Worm (Caenorhabditis elegans): ENCODE measurements around the gene mtp-18.

mtp-18 gene

ce11 chrX:6255561-6255960 is 49.4 kb upstream of the mtp-18 start (continued):
- TF ChIP-seq gmeb-2 (tag; optimal IDR thresholded peaks at IDR 0.05) (no peak), ceh-9 (tag; optimal IDR thresholded peaks at IDR 0.05) (no peak), mec-3 (tag; optimal IDR thresholded peaks at IDR 0.05; ENCODE audit: borderline replicate concordance) (no peak), nhr-11 (tag; optimal IDR thresholded peaks at IDR 0.05) (no peak), K02D7.2 (tag; optimal IDR thresholded peaks at IDR 0.05) (no peak), ahr-1 (tag; optimal IDR thresholded peaks at IDR 0.05) (no peak), ceh-45 (GFP tag; IDR thresholded peaks at IDR 0.05) (no peak), ceh-19 (GFP tag; optimal IDR thresholded peaks at IDR 0.05) (no peak), T23F11.4 (GFP tag; optimal IDR thresholded peaks at IDR 0.05) (no peak), ceh-24 (tag; optimal IDR thresholded peaks at IDR 0.05) (no peak), pha-2 (tag; optimal IDR thresholded peaks at IDR 0.05) (no peak), fkh-6 (tag; optimal IDR thresholded peaks at IDR 0.05) (no peak), ceh-34 (tag; optimal IDR thresholded peaks at IDR 0.05) (no peak), pros-1 (tag; optimal IDR thresholded peaks at IDR 0.05) (no peak), K09A11.1 (tag; optimal IDR thresholded peaks at IDR 0.05; ENCODE audit: insufficient read depth) (no peak), fkh-10 (GFP tag; optimal IDR thresholded peaks at IDR 0.05) (no peak), dmd-4 (tag; optimal IDR thresholded peaks at IDR 0.05; ENCODE audit: borderline replicate concordance) (no peak), pax-1 (tag; optimal IDR thresholded peaks at IDR 0.05) (no peak), odd-2 (tag; optimal IDR thresholded peaks at IDR 0.05) (no peak), eyg-1 (tag; optimal IDR thresholded peaks at IDR 0.05) (no peak), rnt-1 (tag; optimal IDR thresholded peaks at IDR 0.05) (no peak)

ce11 chrX:6254671-6255031 is 48.4 kb upstream of the mtp-18 start:
- no peak for TF ChIP-seq madf-2 (tag; optimal IDR thresholded peaks at IDR 0.05)
- no peak for TF ChIP-seq fkh-6 (tag; optimal IDR thresholded peaks at IDR 0.05)
- no peak for TF ChIP-seq ama-1 (optimal IDR thresholded peaks at IDR 0.05)
- no peak for TF ChIP-seq odd-2 (tag; optimal IDR thresholded peaks at IDR 0.05)
- TF ChIP-seq ceh-30 (tag; optimal IDR thresholded peaks at IDR 0.05) = no peak
- no peak for TF ChIP-seq mec-3 (tag; optimal IDR thresholded peaks at IDR 0.05; ENCODE audit: borderline replicate concordance)
- TF ChIP-seq gmeb-2 (tag; optimal IDR thresholded peaks at IDR 0.05) = no peak
- no peak for TF ChIP-seq hlh-30 (tag; optimal IDR thresholded peaks at IDR 0.05; ENCODE audit: insufficient read depth)
- TF ChIP-seq K09A11.1 (tag; optimal IDR thresholded peaks at IDR 0.05; ENCODE audit: insufficient read depth) = no peak

ce11 chrX:6253899-6254670 is 47.9 kb upstream of the mtp-18 start:
- TF ChIP-seq ceh-18 (tag; optimal IDR thresholded peaks at IDR 0.05) (peak; percentile 48), elt-2 (tag; optimal IDR thresholded peaks at IDR 0.05) (no peak), ceh-19 (GFP tag; optimal IDR thresholded peaks at IDR 0.05) (peak; percentile 19), ref-2 (tag; optimal IDR thresholded peaks at IDR 0.05) (peak; percentile 64), ceh-45 (GFP tag; IDR thresholded peaks at IDR 0.05) (no peak), C08G9.2 (tag; optimal IDR thresholded peaks at IDR 0.05) (peak; percentile 17), nfya-1 (tag; optimal IDR thresholded peaks at IDR 0.05) (peak; percentile 53), madf-2 (tag; optimal IDR thresholded peaks at IDR 0.05) (no peak), fkh-10 (GFP tag; optimal IDR thresholded peaks at IDR 0.05) (no peak), hlh-30 (tag; optimal IDR thresholded peaks at IDR 0.05; ENCODE audit: insufficient read depth) (peak; percentile 23), unc-55 (GFP tag; optimal IDR thresholded peaks at IDR 0.05) (peak; percentile 71)

- TF ChIP-seq ama-1 (optimal IDR thresholded peaks at IDR 0.05) (no peak), unc-86 (tag; optimal IDR thresholded peaks at IDR 0.05) (no peak), elt-4 (tag; optimal IDR thresholded peaks at IDR 0.05) (no peak), unc-42 (tag; optimal IDR thresholded peaks at IDR 0.05) (no peak), rnt-1 (tag; optimal IDR thresholded peaks at IDR 0.05) (no peak), Y22D7AL.16 (tag; optimal IDR thresholded peaks at IDR 0.05) (no peak), ceh-31 (tag; optimal IDR thresholded peaks at IDR 0.05) (no peak), ets-4 (tag; optimal IDR thresholded peaks at IDR 0.05) (no peak), hlh-13 (GFP tag; optimal IDR thresholded peaks at IDR 0.05) (no peak)
Measured at ce11 chrX:6253566-6253898, 47.3 kb upstream of the mtp-18 start.

Data from whole organism, late embryonic.